Worm (Caenorhabditis elegans) whole organism, L4/young adult: ENCODE data around the gene C02F5.3.

Experiments
- W03F9.2 ChIP-seq: fragments of 150-350 bp; optimal IDR thresholded peaks from 2 replicates; lab custom pipeline; 2014; ENCODE audit warnings: missing biosample characterization, missing genetic modification characterization
- dao-5 ChIP-seq: sonication (generic microtip); optimal IDR thresholded peaks from 2 replicates; lab custom pipeline; 2016; ENCODE audit warnings: missing genotype, missing genetic modification characterization, moderate library complexity, missing compliant biosample characterization
- him-1 ChIP-seq: sonication (generic microtip); optimal IDR thresholded peaks from 2 replicates; lab custom pipeline; 2016; ENCODE audit warnings: missing genotype, missing genetic modification reagents, missing genetic modification characterization, missing compliant biosample characterization

The C02F5.3 gene

DNA sequence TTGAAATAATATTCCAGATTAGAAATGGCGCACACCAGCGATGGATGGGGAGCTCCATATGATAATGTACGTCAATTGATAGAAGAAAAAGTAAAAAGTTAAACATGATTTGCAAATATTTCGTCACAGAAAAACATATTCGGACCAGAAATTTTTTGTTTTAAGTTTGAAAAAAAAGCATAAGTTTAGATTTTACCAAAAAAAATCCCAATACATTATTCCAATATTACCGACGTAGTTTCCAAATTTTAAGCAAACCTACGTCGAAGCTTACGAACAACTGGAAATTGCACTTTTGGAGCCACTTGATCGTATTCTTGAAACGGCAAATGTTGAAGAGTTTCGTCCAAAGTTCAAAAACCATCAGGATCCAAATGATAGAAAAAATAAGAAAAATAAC is 13.1 kb upstream of the C02F5.3 start, which contains the start of gene henn-1:
Gene henn-1 (plus strand): TSS at position 18 of the 400 bp plus-strand sequence.
- TF ChIP-seq him-1 (tag; lab: Kevin White, UChicago): no peak
- no peak for TF ChIP-seq dao-5 (tag; lab: Kevin White, UChicago)
- no peak for TF ChIP-seq W03F9.2 (tag; lab: Kevin White, UChicago)

DNA sequence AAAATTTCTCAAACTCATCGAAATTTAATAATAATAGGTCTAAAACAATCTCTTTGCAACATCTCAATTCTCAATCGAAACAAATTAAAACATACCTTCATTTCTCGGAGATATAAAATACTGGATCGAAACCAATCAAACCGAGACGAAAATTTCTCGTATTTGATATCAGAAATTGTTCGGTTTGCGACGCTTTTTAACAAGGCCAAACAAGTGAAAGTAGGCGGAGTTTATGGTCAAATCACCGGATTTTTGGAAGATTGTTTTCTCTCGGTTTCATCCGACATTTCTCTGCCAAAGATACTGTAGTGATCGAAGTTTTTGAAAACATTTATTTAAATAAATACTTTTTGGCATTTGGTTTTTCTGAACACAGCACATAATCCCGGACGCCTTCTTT is 10.3 kb upstream of the C02F5.3 start, which contains the start of gene C02F5.14:
Gene C02F5.14 (minus strand): TSS at position 157 of the 400 bp plus-strand sequence.
- TF ChIP-seq dao-5 (tag; lab: Kevin White, UChicago) (no peak), W03F9.2 (tag; lab: Kevin White, UChicago) (no peak), him-1 (tag; lab: Kevin White, UChicago) (no peak)

DNA sequence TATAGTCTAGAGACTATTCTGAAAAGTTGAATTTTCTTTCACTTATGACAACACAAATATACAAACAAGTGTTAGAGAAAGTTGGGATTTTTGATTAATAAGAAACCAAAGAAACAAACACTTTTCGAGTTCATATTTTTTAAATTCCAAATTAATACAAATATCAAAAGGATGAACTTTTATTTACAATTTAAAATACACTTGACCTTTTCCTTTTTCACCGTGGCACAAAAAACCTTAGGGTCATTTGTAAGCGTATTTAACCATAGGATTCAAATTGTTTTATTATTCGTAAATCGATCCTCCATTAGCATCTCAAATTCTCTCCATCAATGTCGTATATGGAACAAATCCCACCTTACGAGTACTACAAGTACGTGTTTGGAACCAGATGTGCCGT is 9.8 kb upstream of the C02F5.3 start, which contains the start of gene C02F5.5:
Gene C02F5.5 (plus strand): TSS at position 301 of the 400 bp plus-strand sequence.
- no peak for TF ChIP-seq him-1 (tag; lab: Kevin White, UChicago)
- no peak for TF ChIP-seq W03F9.2 (tag; lab: Kevin White, UChicago)
- TF ChIP-seq dao-5 (tag; lab: Kevin White, UChicago): no peak

DNA sequence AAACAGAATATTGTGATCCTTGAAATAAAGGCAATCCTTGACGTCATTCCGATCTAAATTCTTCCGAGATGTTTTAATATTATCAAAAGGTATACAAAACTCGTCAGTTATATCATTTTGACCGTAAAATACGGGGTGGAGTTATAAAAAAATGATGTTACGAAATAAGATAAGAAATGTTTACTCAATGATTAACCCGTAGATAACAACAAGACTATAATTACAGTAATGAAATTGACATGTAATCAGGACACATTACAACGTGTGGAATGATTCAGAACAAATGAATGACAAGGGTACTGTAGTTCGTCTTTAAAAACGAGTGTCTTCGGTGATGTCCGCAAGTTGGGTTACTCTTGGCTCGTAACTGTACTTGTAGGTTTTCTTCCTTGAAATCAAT is 7.9 kb upstream of the C02F5.3 start, which contains the start of gene tsp-2:
Gene tsp-2 (minus strand): TSS at position 109 of the 400 bp plus-strand sequence.
- TF ChIP-seq dao-5 (tag; lab: Kevin White, UChicago) (no peak), him-1 (tag; lab: Kevin White, UChicago) (no peak), W03F9.2 (tag; lab: Kevin White, UChicago) (no peak)

DNA sequence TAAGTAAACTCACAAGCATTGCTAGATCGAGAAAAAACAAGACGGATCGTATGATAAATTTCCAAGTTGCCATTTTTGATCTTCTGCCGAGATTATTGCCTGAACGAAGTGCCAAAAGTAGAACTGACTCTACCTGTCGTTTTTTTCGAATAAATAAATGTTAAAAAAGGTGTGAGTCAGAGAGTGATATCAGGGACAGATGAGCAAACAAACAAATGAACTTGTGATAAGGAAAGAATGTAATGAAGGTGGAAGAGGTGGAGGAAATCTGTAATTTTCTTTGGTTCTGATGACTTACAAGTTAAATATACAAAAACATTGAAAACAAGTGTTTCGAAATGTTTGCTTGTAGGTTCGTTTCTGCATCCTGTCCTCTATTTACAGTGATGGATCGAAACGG is 6.4 kb upstream of the C02F5.3 start, which contains the start of gene tsp-1:
Gene tsp-1 (minus strand): TSS at position 99 of the 400 bp plus-strand sequence.
- TF ChIP-seq him-1 (tag; lab: Kevin White, UChicago) (no peak), W03F9.2 (tag; lab: Kevin White, UChicago) (no peak), dao-5 (tag; lab: Kevin White, UChicago) (no peak)

DNA sequence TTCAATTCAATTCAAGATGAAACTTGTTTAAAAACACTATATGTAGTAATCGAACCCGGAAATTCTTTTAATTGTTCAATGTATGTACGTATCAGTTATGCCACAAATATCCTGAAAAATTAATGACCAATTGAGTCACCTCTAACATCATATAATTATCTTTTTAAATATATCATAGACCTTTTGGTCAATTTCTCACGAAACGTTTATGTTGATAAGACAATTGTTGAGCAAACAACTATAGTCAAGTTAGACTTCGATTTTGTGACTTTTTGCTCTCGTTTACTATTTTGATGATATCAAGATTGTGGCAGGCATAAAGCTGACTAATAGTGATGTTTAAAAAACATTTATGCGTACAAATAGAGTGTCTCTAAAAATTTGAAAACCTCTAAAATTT is 5.4 kb upstream of the C02F5.3 start:
- TF ChIP-seq W03F9.2 (tag; lab: Kevin White, UChicago): no peak
- TF ChIP-seq him-1 (tag; lab: Kevin White, UChicago): no peak
- no peak for TF ChIP-seq dao-5 (tag; lab: Kevin White, UChicago)

DNA sequence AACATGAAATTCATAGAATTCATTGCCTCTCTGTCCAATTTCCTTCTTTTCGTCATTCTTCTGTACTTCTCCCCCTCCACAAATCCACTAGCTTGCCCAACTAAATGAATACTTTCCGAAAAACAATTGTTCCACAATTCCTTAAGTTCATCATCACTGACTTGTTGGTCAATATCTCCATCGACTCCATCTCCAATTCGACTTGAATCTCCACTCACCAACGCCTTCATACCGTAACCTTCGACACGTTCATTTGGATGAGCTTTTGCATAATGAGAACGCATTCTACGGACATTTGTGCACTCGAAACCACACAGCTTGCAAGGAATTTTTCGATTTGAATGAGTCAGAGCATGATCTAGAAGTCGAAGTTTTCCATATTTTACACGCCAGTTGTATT is 4.7 kb upstream of the C02F5.3 start:
- TF ChIP-seq dao-5 (tag; lab: Kevin White, UChicago) (no peak), him-1 (tag; lab: Kevin White, UChicago) (no peak), W03F9.2 (tag; lab: Kevin White, UChicago) (no peak)

DNA sequence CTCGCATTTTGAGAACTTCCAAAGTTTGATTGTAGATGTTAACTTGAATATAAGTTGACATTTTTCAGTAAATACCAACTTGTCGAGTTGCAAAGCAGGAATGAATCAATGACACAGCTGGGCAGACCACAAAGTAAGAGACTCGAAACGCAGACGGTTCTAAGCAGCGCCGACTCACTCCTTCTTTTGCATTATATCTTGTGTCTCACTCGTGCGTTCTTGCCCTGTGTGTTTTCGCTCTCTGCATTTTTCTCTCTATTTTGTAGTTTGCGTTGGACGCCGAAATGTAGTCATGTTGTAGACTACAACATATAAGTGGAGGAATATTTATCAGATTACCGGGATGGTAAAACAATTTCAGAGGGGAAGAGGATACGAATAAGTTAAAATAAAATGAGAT is 2.9 kb upstream of the C02F5.3 start, which contains the start of gene C02F5.12:
Gene C02F5.12 (minus strand): TSS at position 221 of the 400 bp plus-strand sequence.
- TF ChIP-seq W03F9.2 (tag; lab: Kevin White, UChicago) (no peak), him-1 (tag; lab: Kevin White, UChicago) (no peak), dao-5 (tag; lab: Kevin White, UChicago) (no peak)

DNA sequence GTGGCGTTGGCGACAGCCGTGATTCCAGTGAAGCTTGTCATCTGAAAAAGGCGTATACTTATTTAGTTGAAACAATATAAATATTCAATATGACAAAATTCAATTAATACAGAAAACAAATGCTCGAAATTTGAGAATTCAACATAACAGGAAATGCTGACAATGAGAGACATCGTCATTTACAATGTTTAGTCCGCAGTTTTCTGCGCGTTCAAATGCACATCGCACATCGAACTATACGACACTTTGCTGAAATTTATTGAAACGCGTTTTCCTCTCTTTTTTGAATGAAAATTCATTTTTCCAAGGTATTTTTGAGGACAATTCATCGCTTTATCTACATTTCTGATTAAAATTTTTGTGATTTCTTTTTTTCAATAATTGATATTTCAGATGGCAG is 1.6 kb upstream of the C02F5.3 start, which contains the start of the genes pbs-6 and cids-1:
Gene pbs-6 (minus strand): TSS at position 41 of the 400 bp plus-strand sequence.
Gene cids-1 (plus strand): TSS at position 394 of the 400 bp plus-strand sequence.
- TF ChIP-seq W03F9.2 (tag; lab: Kevin White, UChicago): no peak
- TF ChIP-seq dao-5 (tag; lab: Kevin White, UChicago): no peak
- no peak for TF ChIP-seq him-1 (tag; lab: Kevin White, UChicago)

DNA sequence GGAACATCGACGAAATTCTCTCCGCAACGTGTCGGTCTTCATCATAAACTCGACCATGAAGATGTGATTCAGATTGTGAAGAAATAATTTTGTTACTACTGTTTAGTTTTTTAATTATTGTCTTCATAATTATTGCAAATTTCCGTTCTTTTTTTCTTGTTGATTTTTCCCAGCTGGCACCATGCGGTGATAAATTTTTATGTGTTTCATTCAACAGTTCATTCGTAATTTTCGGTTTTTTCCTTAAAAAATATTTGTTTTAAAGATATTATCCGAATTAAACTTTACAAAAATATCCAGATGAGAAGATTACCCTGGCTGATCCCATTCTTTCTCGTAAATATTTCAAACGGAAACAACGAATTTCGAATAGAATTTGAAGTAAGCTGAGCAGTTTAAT is 1.4 kb downstream of the C02F5.3 start, which contains the start of gene C02F5.13:
Gene C02F5.13 (plus strand): TSS at position 301 of the 400 bp plus-strand sequence.
- TF ChIP-seq him-1 (tag; lab: Kevin White, UChicago) (no peak), dao-5 (tag; lab: Kevin White, UChicago) (no peak), W03F9.2 (tag; lab: Kevin White, UChicago) (no peak)

DNA sequence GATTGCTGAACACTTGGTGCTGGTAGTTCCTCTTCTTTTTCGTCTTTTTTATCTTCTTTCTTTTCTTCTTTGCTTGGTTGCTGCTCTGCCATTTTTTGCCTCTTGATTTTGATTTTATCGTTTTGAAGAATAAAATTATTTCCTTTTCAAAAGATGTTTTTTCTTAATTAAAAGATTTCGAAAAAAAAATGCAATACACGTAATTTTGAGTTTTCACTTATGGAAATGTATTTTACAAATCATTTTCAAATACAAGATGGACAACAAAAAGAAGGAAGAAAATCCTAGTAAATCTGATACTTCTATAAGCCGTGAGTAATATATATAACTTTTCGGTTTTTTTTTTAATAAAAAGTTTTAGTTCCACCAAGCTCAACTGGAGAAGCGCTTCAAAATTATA is 3.7 kb downstream of the C02F5.3 start, which contains the start of the genes C02F5.10 and C02F5.2:
Gene C02F5.10 (minus strand): TSS at position 101 of the 400 bp plus-strand sequence.
Gene C02F5.2 (plus strand): TSS at position 239 of the 400 bp plus-strand sequence.
- TF ChIP-seq him-1 (tag; lab: Kevin White, UChicago) (no peak), W03F9.2 (tag; lab: Kevin White, UChicago) (no peak), dao-5 (tag; lab: Kevin White, UChicago) (no peak)

DNA sequence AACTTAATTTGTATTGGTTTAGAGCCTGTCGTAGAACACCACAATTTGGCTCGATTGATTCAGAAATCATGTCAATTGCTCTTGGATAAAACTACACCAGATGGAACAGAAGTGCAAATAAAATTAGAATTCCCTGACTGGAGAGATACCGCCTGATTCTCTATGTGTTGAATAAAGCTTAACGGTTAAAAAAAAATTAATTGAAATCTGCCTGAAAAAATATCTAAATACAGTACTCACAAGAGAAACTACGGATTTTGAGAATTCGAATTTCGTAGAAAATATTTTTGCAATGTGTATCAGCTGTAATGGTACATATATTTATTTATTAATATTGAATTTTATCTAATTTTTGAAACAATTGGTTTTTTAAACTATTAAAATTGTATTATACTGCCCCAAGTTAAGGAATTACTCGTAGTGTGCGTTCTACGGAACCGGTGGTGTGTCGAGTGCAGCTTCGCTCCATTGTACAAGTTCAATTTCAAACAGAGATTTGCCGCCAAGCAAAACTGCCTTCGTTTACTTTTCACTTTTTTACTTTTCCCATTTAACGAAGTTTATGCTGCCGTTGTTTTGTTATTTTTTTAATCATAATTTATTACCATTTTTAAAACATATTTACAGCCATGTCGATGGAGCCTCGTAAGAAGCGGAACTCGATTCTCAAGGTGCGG is 4.5 kb downstream of the C02F5.3 start, which contains the start of gene knl-1:
Gene knl-1 (plus strand): TSS at position 626 of the 677 bp plus-strand sequence.
- no peak for TF ChIP-seq dao-5 (tag; lab: Kevin White, UChicago)
- TF ChIP-seq him-1 (tag; lab: Kevin White, UChicago): no peak
- peak; percentile 50 for TF ChIP-seq W03F9.2 (tag; lab: Kevin White, UChicago)

DNA sequence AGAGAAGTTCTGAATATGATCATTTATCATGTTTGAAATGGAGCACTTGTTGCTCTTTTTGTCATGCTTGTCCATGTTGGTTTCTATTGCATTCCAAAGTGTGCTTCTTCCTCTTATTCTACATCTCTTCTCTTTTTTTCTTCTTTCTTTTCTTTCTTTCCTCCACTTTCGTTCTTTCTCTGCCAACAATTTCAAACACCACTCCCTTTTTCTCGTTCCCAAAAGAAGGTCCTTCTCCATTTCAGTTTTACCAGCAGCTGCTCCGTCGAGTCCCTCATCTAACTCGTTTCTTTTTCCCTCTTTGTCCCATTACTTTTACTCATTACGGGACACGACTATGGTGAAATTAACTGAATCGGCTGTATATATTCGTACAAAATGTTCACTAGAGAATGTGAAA is 9.2 kb downstream of the C02F5.3 start, which contains the start of gene F09G8.5:
Gene F09G8.5 (plus strand): TSS at position 38 of the 400 bp plus-strand sequence.
- TF ChIP-seq dao-5 (tag; lab: Kevin White, UChicago) (no peak), W03F9.2 (tag; lab: Kevin White, UChicago) (no peak), him-1 (tag; lab: Kevin White, UChicago) (no peak)
